Worm (Caenorhabditis elegans) whole organism, young adult: ENCODE measurements around the gene nlp-59.

Experiments used
- B0261.1 ChIP-seq: sonication (generic microtip); optimal IDR thresholded peaks from 2 replicates; lab custom pipeline; 2016; ENCODE audit warnings: mild to moderate bottlenecking, missing genetic modification characterization, moderate library complexity, missing compliant biosample characterization
- D2030.7 ChIP-seq: fragments of 200-800 bp; sonication (Bioruptor generic); IDR thresholded peaks from 2 replicates; pipeline ENCODE4 v1.3.6; 2022; ENCODE audit warnings: missing genetic modification reagents, missing genetic modification characterization, missing compliant biosample characterization
- F33H1.4 ChIP-seq: fragments of 200-800 bp; sonication (Bioruptor generic); IDR thresholded peaks from 2 replicates; pipeline ENCODE4 v1.3.6; 2022; ENCODE audit warnings: missing genetic modification reagents, missing genetic modification characterization, missing compliant biosample characterization
- F49E8.2 ChIP-seq: sonication (generic microtip); optimal IDR thresholded peaks from 3 replicates; lab custom pipeline; 2017; ENCODE audit warnings: missing genetic modification characterization, mild to moderate bottlenecking, missing compliant biosample characterization, antibody characterized with exemption, moderate library complexity; ENCODE audit not compliant: insufficient read depth
- K12H6.12 ChIP-seq: fragments of 200-800 bp; sonication (Bioruptor generic); optimal IDR thresholded peaks from 2 replicates; lab custom pipeline; 2018; ENCODE audit warnings: mild to moderate bottlenecking, missing genetic modification characterization, missing compliant biosample characterization
- T26A5.8 ChIP-seq: sonication (generic microtip); optimal IDR thresholded peaks from 2 replicates; lab custom pipeline; 2016; ENCODE audit warnings: missing genetic modification characterization, missing compliant biosample characterization
- Y53F4B.3 ChIP-seq: fragments of 200-800 bp; sonication (Bioruptor generic); IDR thresholded peaks from 2 replicates; pipeline ENCODE4 v1.3.6; 2022; ENCODE audit warnings: missing genetic modification reagents, missing genetic modification characterization, missing compliant biosample characterization
- Y56A3A.18 ChIP-seq: fragments of 200-800 bp; sonication (Bioruptor generic); IDR thresholded peaks from 2 replicates; pipeline ENCODE4 v1.3.6; 2022; ENCODE audit warnings: missing genetic modification reagents, missing genetic modification characterization, missing compliant biosample characterization
- Y79H2A.3 ChIP-seq: fragments of 200-800 bp; sonication (Bioruptor generic); conservative IDR thresholded peaks from 2 replicates; pipeline ENCODE4 v1.3.6; 2022; ENCODE audit warnings: missing genetic modification reagents, missing genetic modification characterization, missing compliant biosample characterization
- ZK185.1 ChIP-seq: sonication (generic microtip); optimal IDR thresholded peaks from 2 replicates; lab custom pipeline; 2016; ENCODE audit warnings: mild to moderate bottlenecking, missing genetic modification characterization, missing compliant biosample characterization; ENCODE audit not compliant: poor library complexity, severe bottlenecking
- akir-1 ChIP-seq: fragments of 200-800 bp; sonication (Bioruptor generic); optimal IDR thresholded peaks from 2 replicates; lab custom pipeline; 2018; ENCODE audit warnings: mild to moderate bottlenecking, missing genetic modification characterization, moderate library complexity, missing compliant biosample characterization
- atf-7 ChIP-seq: sonication (generic microtip); optimal IDR thresholded peaks from 2 replicates; lab custom pipeline; 2017; ENCODE audit warnings: mild to moderate bottlenecking, missing genetic modification characterization, missing compliant biosample characterization
- athp-1 ChIP-seq: sonication (generic microtip); optimal IDR thresholded peaks from 2 replicates; lab custom pipeline; 2017; ENCODE audit warnings: mild to moderate bottlenecking, missing genetic modification characterization, missing compliant biosample characterization
- cebp-2 ChIP-seq: fragments of 200-800 bp; sonication (Bioruptor generic); IDR thresholded peaks from 2 replicates; pipeline ENCODE4 v1.3.6; 2022; ENCODE audit warnings: missing genetic modification characterization, missing compliant biosample characterization
- ceh-100 ChIP-seq: fragments of 200-800 bp; sonication (Bioruptor generic); IDR thresholded peaks from 2 replicates; pipeline ENCODE4 v1.3.6; 2022; ENCODE audit warnings: missing genetic modification reagents, missing genetic modification characterization, missing compliant biosample characterization
- ceh-58 ChIP-seq: fragments of 200-800 bp; sonication (Bioruptor generic); IDR thresholded peaks from 2 replicates; pipeline ENCODE4 v1.3.6; 2022; ENCODE audit warnings: missing genetic modification characterization, missing compliant biosample characterization
- dpl-1 ChIP-seq: fragments of 150-350 bp; optimal IDR thresholded peaks from 2 replicates; lab custom pipeline; 2014; ENCODE audit warnings: missing biosample characterization, missing genetic modification reagents, missing genetic modification characterization
- fkh-3 ChIP-seq: sonication (generic microtip); optimal IDR thresholded peaks from 2 replicates; lab custom pipeline; 2016; ENCODE audit warnings: mild to moderate bottlenecking, missing genetic modification characterization, missing compliant biosample characterization
- him-1 ChIP-seq: sonication (generic microtip); optimal IDR thresholded peaks from 2 replicates; lab custom pipeline; 2016; ENCODE audit warnings: missing genotype, missing genetic modification reagents, missing genetic modification characterization, missing compliant biosample characterization
- hmg-1.2 ChIP-seq: fragments of 200-800 bp; sonication (Bioruptor generic); IDR thresholded peaks from 2 replicates; pipeline ENCODE4 v1.3.6; 2022; ENCODE audit warnings: missing genetic modification reagents, missing genetic modification characterization, missing compliant biosample characterization
- hrde-1 ChIP-seq: sonication (generic microtip); optimal IDR thresholded peaks from 2 replicates; lab custom pipeline; 2016; ENCODE audit warnings: missing genetic modification characterization, mild to moderate bottlenecking, missing compliant biosample characterization, moderate library complexity, missing genotype, missing genetic modification reagents, borderline replicate concordance
- hsf-1 ChIP-seq: fragments of 200-800 bp; sonication (Bioruptor generic); IDR thresholded peaks from 2 replicates; pipeline ENCODE4 v1.3.6; 2022; ENCODE audit warnings: missing genetic modification reagents, missing genetic modification characterization, missing compliant biosample characterization
- lin-35 ChIP-seq, 3 experiments: fragments of 150-350 bp in 2 of 3; sonication (generic microtip) in 1 of 3; optimal IDR thresholded peaks; 2 replicates each; lab custom pipeline; 2014 to 2018; ENCODE audit warnings: missing biosample characterization in 3 of 3, missing genetic modification characterization in 3 of 3, missing genetic modification reagents in 3 of 3
- lin-40 ChIP-seq: sonication (generic microtip); optimal IDR thresholded peaks from 2 replicates; lab custom pipeline; 2016; ENCODE audit warnings: missing genetic modification characterization, mild to moderate bottlenecking, missing compliant biosample characterization, missing genotype, missing genetic modification reagents
- lsy-27 ChIP-seq: sonication (generic microtip); optimal IDR thresholded peaks from 2 replicates; lab custom pipeline; 2017; ENCODE audit warnings: missing genetic modification characterization, mild to moderate bottlenecking, missing compliant biosample characterization, antibody characterized with exemption, missing genotype, borderline replicate concordance; ENCODE audit not compliant: insufficient read depth
- madf-3 ChIP-seq: fragments of 200-800 bp; sonication (Bioruptor generic); IDR thresholded peaks from 2 replicates; pipeline ENCODE4 v1.3.6; 2022; ENCODE audit warnings: missing genetic modification reagents, missing genetic modification characterization, missing compliant biosample characterization
- madf-6 ChIP-seq: fragments of 200-800 bp; sonication (Bioruptor generic); IDR thresholded peaks from 2 replicates; pipeline ENCODE4 v1.3.6; 2022; ENCODE audit warnings: missing genetic modification reagents, missing genetic modification characterization, missing compliant biosample characterization
- madf-8 ChIP-seq: fragments of 200-800 bp; sonication (Bioruptor generic); conservative IDR thresholded peaks from 2 replicates; pipeline ENCODE4 v1.3.6; 2022; ENCODE audit warnings: missing genetic modification reagents, missing genetic modification characterization, missing compliant biosample characterization
- mcd-1 ChIP-seq: fragments of 200-800 bp; sonication (Bioruptor generic); IDR thresholded peaks from 2 replicates; pipeline ENCODE4 v1.3.6; 2022; ENCODE audit warnings: missing genetic modification reagents, missing genetic modification characterization, missing compliant biosample characterization
- mel-28 ChIP-seq: sonication (generic microtip); optimal IDR thresholded peaks from 2 replicates; lab custom pipeline; 2016; ENCODE audit warnings: borderline replicate concordance, mild to moderate bottlenecking, missing genetic modification characterization, missing compliant biosample characterization
- nfya-2 ChIP-seq: fragments of 200-800 bp; sonication (Bioruptor generic); IDR thresholded peaks from 2 replicates; pipeline ENCODE4 v1.3.6; 2022; ENCODE audit warnings: missing genetic modification reagents, missing genetic modification characterization, missing compliant biosample characterization
- repo-1 ChIP-seq: sonication (generic microtip); optimal IDR thresholded peaks from 2 replicates; lab custom pipeline; 2017; ENCODE audit warnings: mild to moderate bottlenecking, missing genetic modification characterization, missing compliant biosample characterization
- snpc-1.1 ChIP-seq: sonication (generic microtip); optimal IDR thresholded peaks from 2 replicates; lab custom pipeline; 2017; ENCODE audit warnings: missing genetic modification characterization, mild to moderate bottlenecking, missing compliant biosample characterization, antibody characterized with exemption, moderate library complexity, missing genotype, missing genetic modification reagents; ENCODE audit not compliant: insufficient read depth
- snpc-1.3 ChIP-seq: sonication (generic microtip); optimal IDR thresholded peaks from 2 replicates; lab custom pipeline; 2017; ENCODE audit warnings: missing genetic modification characterization, mild to moderate bottlenecking, missing compliant biosample characterization, antibody characterized with exemption, moderate library complexity, missing genotype, missing genetic modification reagents; ENCODE audit not compliant: insufficient read depth
- snpc-3.4 ChIP-seq: sonication (generic microtip); optimal IDR thresholded peaks from 2 replicates; lab custom pipeline; 2017; ENCODE audit warnings: missing genetic modification characterization, mild to moderate bottlenecking, missing compliant biosample characterization, antibody characterized with exemption, moderate library complexity, missing genotype, missing genetic modification reagents
- snpc-4 ChIP-seq, 5 experiments: fragments of 150-350 bp in 1 of 5; sonication (generic microtip) in 4 of 5; optimal IDR thresholded peaks; 2 replicates each; lab custom pipeline; 2014 to 2018; ENCODE audit warnings: missing genetic modification characterization in 5 of 5, missing biosample characterization in 3 of 5, antibody characterized with exemption in 2 of 5, mild to moderate bottlenecking in 2 of 5, missing compliant biosample characterization in 2 of 5, missing genotype in 2 of 5, moderate library complexity in 2 of 5, missing genetic modification reagents in 1 of 5
- somi-1 ChIP-seq: fragments of 200-800 bp; sonication (Bioruptor generic); optimal IDR thresholded peaks from 2 replicates; lab custom pipeline; 2018; ENCODE audit warnings: mild to moderate bottlenecking, missing genetic modification characterization, missing compliant biosample characterization
- unc-130 ChIP-seq: sonication (generic microtip); optimal IDR thresholded peaks from 2 replicates; lab custom pipeline; 2016; ENCODE audit warnings: missing genetic modification reagents, missing genetic modification characterization, missing compliant biosample characterization
- xnd-1 ChIP-seq: sonication (generic microtip); optimal IDR thresholded peaks from 2 replicates; lab custom pipeline; 2016; ENCODE audit warnings: missing genotype, missing genetic modification reagents, missing genetic modification characterization, missing compliant biosample characterization
- ztf-18 ChIP-seq: sonication (generic microtip); optimal IDR thresholded peaks from 2 replicates; lab custom pipeline; 2016; ENCODE audit warnings: missing genotype, mild to moderate bottlenecking, missing genetic modification characterization, missing compliant biosample characterization
- ztf-22 ChIP-seq: fragments of 200-800 bp; sonication (Bioruptor generic); optimal IDR thresholded peaks from 2 replicates; lab custom pipeline; 2018; ENCODE audit warnings: mild to moderate bottlenecking, missing genetic modification characterization, moderate library complexity, missing compliant biosample characterization
- ztf-25 ChIP-seq: fragments of 200-800 bp; sonication (Bioruptor generic); IDR thresholded peaks from 2 replicates; pipeline ENCODE4 v1.3.6; 2022; ENCODE audit warnings: missing genetic modification reagents, missing genetic modification characterization, missing compliant biosample characterization
- ztf-6 ChIP-seq: fragments of 200-800 bp; sonication (Bioruptor generic); IDR thresholded peaks from 2 replicates; pipeline ENCODE4 v1.3.6; 2022; ENCODE audit warnings: missing genetic modification reagents, missing genetic modification characterization, missing compliant biosample characterization

The nlp-59 gene

DNA sequence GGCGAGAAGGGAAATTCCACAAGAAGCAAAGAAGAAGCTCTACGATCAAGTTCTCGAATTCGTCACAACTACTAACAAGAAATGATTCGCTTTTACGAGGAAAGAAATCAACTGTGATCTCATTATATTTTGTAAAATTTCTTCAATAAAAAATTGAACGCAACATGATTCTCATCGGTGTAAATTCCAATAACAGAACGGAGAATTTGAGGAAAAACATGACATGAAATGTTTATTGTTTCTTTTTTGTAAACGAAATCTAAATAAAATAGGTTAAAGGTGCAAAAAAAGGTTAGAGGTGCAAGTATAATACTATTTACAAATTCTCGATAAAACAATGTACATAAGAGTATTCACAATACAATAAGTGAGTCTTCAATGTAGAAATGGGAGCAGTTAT, 20.3 kb downstream of the nlp-59 start (continued):
- TF ChIP-seq hrde-1 (tag; lab: Kevin White, UChicago): peak; percentile 89
- no peak for TF ChIP-seq cebp-2 (GFP tag; lab: Robert Waterston, UW)
- no peak for TF ChIP-seq ZK185.1
- TF ChIP-seq hmg-1.2 (GFP tag; lab: Robert Waterston, UW): peak; percentile 12; the same call in 1 of the 2 replicates
- TF ChIP-seq madf-6 (GFP tag; lab: Robert Waterston, UW): peak; percentile 76
- peak; percentile 14 for TF ChIP-seq snpc-1.1 (tag; lab: Kevin White, UChicago)
- TF ChIP-seq K12H6.12 (tag; lab: Kevin White, UChicago): no peak
- peak; percentile 71 for TF ChIP-seq athp-1
- peak; percentile 11 for TF ChIP-seq repo-1 (tag; lab: Kevin White, UChicago)
- TF ChIP-seq snpc-1.3 (tag; lab: Kevin White, UChicago): peak; percentile 85
- TF ChIP-seq mcd-1: no peak
- TF ChIP-seq unc-130 (GFP tag; lab: Kevin White, UChicago): peak; percentile 65
- no peak for TF ChIP-seq akir-1
- TF ChIP-seq ceh-100 (GFP tag; lab: Robert Waterston, UW): peak; percentile 56; the same call in 1 of the 2 replicates
- peak; percentile 77 for TF ChIP-seq F49E8.2 (tag; lab: Kevin White, UChicago)
- peak; percentile 74 for TF ChIP-seq snpc-3.4 (tag; lab: Kevin White, UChicago)
- TF ChIP-seq lin-35 (GFP tag; optimal IDR thresholded peaks at IDR 0.05; lab: Kevin White, UChicago): no peak
- no peak for TF ChIP-seq snpc-4 (GFP tag; optimal IDR thresholded peaks at IDR 0.05; lab: Kevin White, UChicago)
- no peak for TF ChIP-seq snpc-4 (tag; optimal IDR thresholded peaks at IDR 0.05; lab: Kevin White, UChicago)
- TF ChIP-seq ceh-58 (GFP tag; lab: Robert Waterston, UW): no peak
- TF ChIP-seq Y53F4B.3: no peak
- peak; percentile 39; the same call in 1 of the 2 replicates for TF ChIP-seq Y79H2A.3 (GFP tag; lab: Robert Waterston, UW)
- peak; percentile 23; the same call in 1 of the 2 replicates for TF ChIP-seq madf-8 (GFP tag; lab: Robert Waterston, UW)
- TF ChIP-seq F33H1.4 (GFP tag; lab: Robert Waterston, UW): 0 out of 2 replicates have a peak, but pooled peaks have one; percentile 23
- no peak for TF ChIP-seq ztf-22 (GFP tag; lab: Kevin White, UChicago)
- TF ChIP-seq Y56A3A.18: no peak
- peak; percentile 42 for TF ChIP-seq D2030.7 (GFP tag; lab: Robert Waterston, UW)

- TF ChIP-seq D2030.7 (GFP tag; lab: Robert Waterston, UW): peak; percentile 89
- peak; percentile 86 for TF ChIP-seq hsf-1 (GFP tag; lab: Robert Waterston, UW)
- TF ChIP-seq hrde-1 (tag; lab: Kevin White, UChicago): no peak
- no peak for TF ChIP-seq nfya-2 (GFP tag; lab: Robert Waterston, UW)
- TF ChIP-seq unc-130 (GFP tag; lab: Kevin White, UChicago): peak; percentile 17
- 0 out of 2 replicates have a peak, but pooled peaks have one; percentile 24 for TF ChIP-seq ztf-25 (GFP tag; lab: Robert Waterston, UW)
- peak; percentile 78 for TF ChIP-seq F33H1.4 (GFP tag; lab: Robert Waterston, UW)
- TF ChIP-seq xnd-1 (tag; lab: Kevin White, UChicago): peak; percentile 91
- TF ChIP-seq Y79H2A.3 (GFP tag; lab: Robert Waterston, UW): no peak
- TF ChIP-seq mel-28: no peak
- no peak for TF ChIP-seq lin-40 (tag; lab: Kevin White, UChicago)
- peak; percentile 72 for TF ChIP-seq snpc-3.4 (tag; lab: Kevin White, UChicago)
- no peak for TF ChIP-seq ztf-6 (GFP tag; lab: Robert Waterston, UW)
- no peak for TF ChIP-seq B0261.1 (tag; lab: Kevin White, UChicago)
- TF ChIP-seq snpc-1.3 (tag; lab: Kevin White, UChicago): peak; percentile 13
- TF ChIP-seq dpl-1: peak; percentile 93
- no peak for TF ChIP-seq T26A5.8 (tag; lab: Kevin White, UChicago)
- TF ChIP-seq ztf-18 (tag; lab: Kevin White, UChicago): no peak
- TF ChIP-seq fkh-3 (tag; lab: Kevin White, UChicago): no peak
- no peak for TF ChIP-seq him-1
- TF ChIP-seq somi-1 (GFP tag; lab: Kevin White, UChicago): no peak
- TF ChIP-seq madf-3 (GFP tag; lab: Robert Waterston, UW): peak; percentile 78; the same call in 1 of the 2 replicates
- peak; percentile 96 for TF ChIP-seq madf-6 (GFP tag; lab: Robert Waterston, UW)
- TF ChIP-seq lsy-27 (tag; lab: Kevin White, UChicago): no peak
- no peak for TF ChIP-seq atf-7 (tag; lab: Kevin White, UChicago)
- peak; percentile 42 for TF ChIP-seq F49E8.2 (tag; lab: Kevin White, UChicago)
Observed at ce11 chrV:14992627-14993117, 21.4 kb downstream of the nlp-59 start, which contains the start of gene T01C3.3. Gene T01C3.3, minus strand, starts transcription at chrV:14992677.
